In the genomic region with DNA sequence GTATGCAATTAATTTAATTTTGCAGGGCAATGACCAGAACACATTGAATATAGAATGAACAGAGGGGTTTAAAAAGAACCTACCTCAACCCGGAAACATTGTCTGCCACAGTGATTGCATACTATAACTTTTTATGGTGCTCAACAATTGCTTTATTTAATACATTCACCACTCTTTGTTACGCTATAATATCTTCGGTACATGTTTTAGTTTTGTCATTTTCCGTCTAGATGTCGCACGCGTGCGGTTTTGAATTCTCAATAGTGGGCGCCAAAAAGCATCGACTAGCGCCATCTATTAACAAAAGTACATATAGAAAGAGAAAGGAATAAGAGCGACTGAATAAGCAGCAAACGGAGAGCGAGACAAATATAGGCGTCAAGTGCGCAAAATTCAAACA, we compare ENCODE assay signal across 4 fruit fly cellular contexts.
A peak's percentile ranks its signal among the peaks of the same experiment; 100 is the strongest.
TF ChIP-seq lines count a peak whose summit lies in the region.

No protein-coding gene starts in this region.

TF ChIP-seq in whole organism, embryonic, 481 proteins besides CTCF, POLR2A, EP300 and RAD21 (continued from another document and continues in another):
- peak; percentile 77 for TF ChIP-seq CG2875 (GFP tag; optimal IDR thresholded peaks at IDR 0.05; lab: Kevin White, UChicago)
- TF ChIP-seq CG7556 (GFP tag; optimal IDR thresholded peaks at IDR 0.05; lab: Kevin White, UChicago) = peak; percentile 42
- peak; percentile 89 for TF ChIP-seq Mrtf (GFP tag; IDR thresholded peaks at IDR 0.05; lab: Robert Waterston, UW)
- TF ChIP-seq psq (GFP tag; optimal IDR thresholded peaks at IDR 0.05; lab: Kevin White, UChicago) = peak; percentile 30
- TF ChIP-seq CG11398 (GFP tag; optimal IDR thresholded peaks at IDR 0.05; lab: Kevin White, UChicago) = peak; percentile 78
- peak; percentile 75 for TF ChIP-seq CG13424 (tag; optimal IDR thresholded peaks at IDR 0.05; lab: Kevin White, UChicago)
- peak; percentile 63; the same call in 1 of the 3 replicates for TF ChIP-seq C15 (GFP tag; IDR thresholded peaks at IDR 0.05; lab: Robert Waterston, UW)
- TF ChIP-seq CG4360 (GFP tag; IDR thresholded peaks at IDR 0.05; lab: Robert Waterston, UW) = no peak
- peak; percentile 54; the same call in 2 of the 3 replicates for TF ChIP-seq CG11093 (GFP tag; IDR thresholded peaks at IDR 0.05; lab: Robert Waterston, UW)
- TF ChIP-seq CG16815 (GFP tag; optimal IDR thresholded peaks at IDR 0.05; lab: Kevin White, UChicago) = peak; percentile 74
- TF ChIP-seq CG9609 (GFP tag; optimal IDR thresholded peaks at IDR 0.05; lab: Kevin White, UChicago) = peak; percentile 81
- peak; percentile 87 for TF ChIP-seq her (GFP tag; optimal IDR thresholded peaks at IDR 0.05; lab: Kevin White, UChicago)
- peak; percentile 87 for TF ChIP-seq chn (GFP tag; optimal IDR thresholded peaks at IDR 0.05; lab: Kevin White, UChicago)
- peak; percentile 62; the same call in 1 of the 2 replicates for TF ChIP-seq Doc2 (GFP tag; IDR thresholded peaks at IDR 0.05; lab: Robert Waterston, UW)
- TF ChIP-seq BtbVII (GFP tag; optimal IDR thresholded peaks at IDR 0.05; lab: Kevin White, UChicago) = peak; percentile 35
- TF ChIP-seq CG6254 (GFP tag; optimal IDR thresholded peaks at IDR 0.05; lab: Kevin White, UChicago) = peak; percentile 57
- TF ChIP-seq CG17328 (GFP tag; IDR thresholded peaks at IDR 0.05; lab: Robert Waterston, UW) = peak; percentile 87
- peak; percentile 94 for TF ChIP-seq CG8089 (GFP tag; optimal IDR thresholded peaks at IDR 0.05; lab: Kevin White, UChicago)
- TF ChIP-seq CG14860 (GFP tag; IDR thresholded peaks at IDR 0.05; lab: Robert Waterston, UW; ENCODE audit: partially characterized antibody) = no peak
- TF ChIP-seq oc (tag; optimal IDR thresholded peaks at IDR 0.05; lab: Kevin White, UChicago) = peak; percentile 40
- TF ChIP-seq CG10366 (GFP tag; IDR thresholded peaks at IDR 0.05; lab: Robert Waterston, UW) = peak; percentile 86
- TF ChIP-seq CG17912 (GFP tag; optimal IDR thresholded peaks at IDR 0.05; lab: Kevin White, UChicago) = peak; percentile 96
- peak; percentile 84 for TF ChIP-seq CoRest (tag; optimal IDR thresholded peaks at IDR 0.05; lab: Kevin White, UChicago)
- peak; percentile 61 for TF ChIP-seq Bgb (GFP tag; IDR thresholded peaks at IDR 0.05; lab: Robert Waterston, UW; ENCODE audit: partially characterized antibody)
- TF ChIP-seq CG12236 (GFP tag; optimal IDR thresholded peaks at IDR 0.05; lab: Kevin White, UChicago) = peak; percentile 76
- no peak for TF ChIP-seq CG8924 (tag; optimal IDR thresholded peaks at IDR 0.05; lab: Kevin White, UChicago)
- peak; percentile 81 for TF ChIP-seq CG12744 (GFP tag; optimal IDR thresholded peaks at IDR 0.05; lab: Kevin White, UChicago)
- no peak for TF ChIP-seq CG2129 (GFP tag; IDR thresholded peaks at IDR 0.05; lab: Robert Waterston, UW; ENCODE audit: partially characterized antibody)
- TF ChIP-seq Myb (GFP tag; optimal IDR thresholded peaks at IDR 0.05; lab: Kevin White, UChicago) = peak; percentile 54
- TF ChIP-seq ase (GFP tag; IDR thresholded peaks at IDR 0.05; lab: Robert Waterston, UW) = peak; percentile 91

TF ChIP-seq in whole organism, prepupa, 60 proteins besides CTCF, POLR2A, EP300 and RAD21 (continued from another document and continues in another):
- no peak for TF ChIP-seq CG6276 (GFP tag; optimal IDR thresholded peaks at IDR 0.05; lab: Kevin White, UChicago)
- peak; percentile 57 for TF ChIP-seq CG6792 (GFP tag; optimal IDR thresholded peaks at IDR 0.05; lab: Kevin White, UChicago)
- peak; percentile 18 for TF ChIP-seq Blimp-1 (GFP tag; optimal IDR thresholded peaks at IDR 0.05; lab: Kevin White, UChicago)
- TF ChIP-seq Eip78C (GFP tag; lab: Kevin White, UChicago) = peak; percentile 89
- peak; percentile 61 for TF ChIP-seq CG11902 (GFP tag; optimal IDR thresholded peaks at IDR 0.05; lab: Kevin White, UChicago)
- TF ChIP-seq OdsH (GFP tag; optimal IDR thresholded peaks at IDR 0.05; lab: Kevin White, UChicago) = peak; percentile 66
- peak; percentile 44 for TF ChIP-seq CG11762 (GFP tag; optimal IDR thresholded peaks at IDR 0.05; lab: Kevin White, UChicago; ENCODE audit: insufficient read depth)
- TF ChIP-seq Eip93F (GFP tag; optimal IDR thresholded peaks at IDR 0.05; lab: Kevin White, UChicago) = no peak
- no peak for TF ChIP-seq fkh (GFP tag; optimal IDR thresholded peaks at IDR 0.05; lab: Kevin White, UChicago)
- TF ChIP-seq cyc (GFP tag; optimal IDR thresholded peaks at IDR 0.05; lab: Kevin White, UChicago) = peak; percentile 87
- TF ChIP-seq eg (GFP tag; IDR thresholded peaks at IDR 0.05; lab: Robert Waterston, UW) = peak; percentile 67
- peak; percentile 26 for TF ChIP-seq CG8319 (GFP tag; optimal IDR thresholded peaks at IDR 0.05; lab: Kevin White, UChicago)
- peak; percentile 64 for TF ChIP-seq Met (GFP tag; optimal IDR thresholded peaks at IDR 0.05; lab: Kevin White, UChicago)
- peak; percentile 85 for TF ChIP-seq Sox14 (GFP tag; optimal IDR thresholded peaks at IDR 0.05; lab: Kevin White, UChicago)
- TF ChIP-seq CG6163 (GFP tag; IDR thresholded peaks at IDR 0.05; lab: Robert Waterston, UW) = peak; percentile 54; the same call in 2 of the 3 replicates
- TF ChIP-seq lz (GFP tag; optimal IDR thresholded peaks at IDR 0.05; lab: Kevin White, UChicago) = peak; percentile 82
- peak; percentile 31 for TF ChIP-seq CG4318 (GFP tag; optimal IDR thresholded peaks at IDR 0.05; lab: Kevin White, UChicago)
- TF ChIP-seq Sox15 (GFP tag; optimal IDR thresholded peaks at IDR 0.05; lab: Kevin White, UChicago) = peak; percentile 55
- no peak for TF ChIP-seq spab (GFP tag; optimal IDR thresholded peaks at IDR 0.05; lab: Kevin White, UChicago)
- no peak for TF ChIP-seq CG16779 (tag; optimal IDR thresholded peaks at IDR 0.05; lab: Kevin White, UChicago)
- no peak for TF ChIP-seq CG8632 (GFP tag; optimal IDR thresholded peaks at IDR 0.05; lab: Kevin White, UChicago)
- peak; percentile 88 for TF ChIP-seq CG31627 (GFP tag; optimal IDR thresholded peaks at IDR 0.05; lab: Kevin White, UChicago)
- TF ChIP-seq svp (GFP tag; lab: Kevin White, UChicago) = peak; percentile 72
- TF ChIP-seq acj6 (GFP tag; optimal IDR thresholded peaks at IDR 0.05; lab: Kevin White, UChicago) = peak; percentile 61
- peak; percentile 49 for TF ChIP-seq Eip75B (GFP tag; optimal IDR thresholded peaks at IDR 0.05; lab: Kevin White, UChicago)
- TF ChIP-seq Hr4 (GFP tag; optimal IDR thresholded peaks at IDR 0.05; lab: Kevin White, UChicago) = peak; percentile 62
- TF ChIP-seq CG10669 (GFP tag; optimal IDR thresholded peaks at IDR 0.05; lab: Kevin White, UChicago) = peak; percentile 64
- TF ChIP-seq Gug (GFP tag; IDR thresholded peaks at IDR 0.05; lab: Robert Waterston, UW) = 0 out of 2 replicates have a peak, but pooled peaks have one; percentile 20
- peak; percentile 77 for TF ChIP-seq esn (GFP tag; optimal IDR thresholded peaks at IDR 0.05; lab: Kevin White, UChicago)
- TF ChIP-seq Hr39 (GFP tag; optimal IDR thresholded peaks at IDR 0.05; lab: Kevin White, UChicago) = peak; percentile 85
- peak; percentile 82 for TF ChIP-seq pdm3 (GFP tag; optimal IDR thresholded peaks at IDR 0.05; lab: Kevin White, UChicago)
- TF ChIP-seq Hr38 (GFP tag; optimal IDR thresholded peaks at IDR 0.05; lab: Kevin White, UChicago) = no peak
- no peak for TF ChIP-seq CG9139 (GFP tag; optimal IDR thresholded peaks at IDR 0.05; lab: Kevin White, UChicago)

TF ChIP-seq in whole organism, pupa, 21 proteins besides CTCF, POLR2A, EP300 and RAD21 (continued from another document):
- peak; percentile 24 for TF ChIP-seq CG8159 (tag; optimal IDR thresholded peaks at IDR 0.05; lab: Kevin White, UChicago)

TF ChIP-seq in whole organism, wandering third instar larva, 38 proteins besides CTCF, POLR2A, EP300 and RAD21 (continued from another document):
- TF ChIP-seq rgr (GFP tag; optimal IDR thresholded peaks at IDR 0.05; lab: Kevin White, UChicago) = peak; percentile 72
- peak in 1 of 2 experiments; percentile 83 for TF ChIP-seq foxo (GFP tag; optimal IDR thresholded peaks at IDR 0.05; lab: Kevin White, UChicago)
- no peak for TF ChIP-seq jim (GFP tag; optimal IDR thresholded peaks at IDR 0.05; lab: Kevin White, UChicago)
- TF ChIP-seq ey (GFP tag; optimal IDR thresholded peaks at IDR 0.05; lab: Kevin White, UChicago) = peak; percentile 66
- TF ChIP-seq GATAd (GFP tag; optimal IDR thresholded peaks at IDR 0.05; lab: Kevin White, UChicago) = no peak
- no peak for TF ChIP-seq Abd-B (GFP tag; optimal IDR thresholded peaks at IDR 0.05; lab: Kevin White, UChicago)
- TF ChIP-seq Jra (GFP tag; optimal IDR thresholded peaks at IDR 0.05; lab: Kevin White, UChicago) = peak; percentile 65
- TF ChIP-seq psq (GFP tag; optimal IDR thresholded peaks at IDR 0.05; lab: Kevin White, UChicago) = peak; percentile 62
- TF ChIP-seq woc (GFP tag; optimal IDR thresholded peaks at IDR 0.05; lab: Kevin White, UChicago) = no peak
- peak; percentile 60 for TF ChIP-seq dsf (GFP tag; optimal IDR thresholded peaks at IDR 0.05; lab: Kevin White, UChicago; ENCODE audit: borderline replicate concordance)
- peak; percentile 78 for TF ChIP-seq Hnf4 (GFP tag; optimal IDR thresholded peaks at IDR 0.05; lab: Kevin White, UChicago)
- TF ChIP-seq Mio (GFP tag; optimal IDR thresholded peaks at IDR 0.05; lab: Kevin White, UChicago) = no peak
- no peak for TF ChIP-seq N (GFP tag; optimal IDR thresholded peaks at IDR 0.05; lab: Kevin White, UChicago)
- no peak for TF ChIP-seq Dfd (GFP tag; optimal IDR thresholded peaks at IDR 0.05; lab: Kevin White, UChicago)
- TF ChIP-seq Rel (GFP tag; optimal IDR thresholded peaks at IDR 0.05; lab: Kevin White, UChicago) = no peak
- TF ChIP-seq Rel (tag; optimal IDR thresholded peaks at IDR 0.05; lab: Kevin White, UChicago) = peak; percentile 21
- peak; percentile 48 for TF ChIP-seq brk (GFP tag; optimal IDR thresholded peaks at IDR 0.05; lab: Kevin White, UChicago)
